Worm (Caenorhabditis elegans) whole organism, young adult: ENCODE data around the gene C04E6.12.

Experiments used
- B0261.1 ChIP-seq: sonication (generic microtip); optimal IDR thresholded peaks from 2 replicates; lab custom pipeline; 2016; ENCODE audit warnings: mild to moderate bottlenecking, missing genetic modification characterization, moderate library complexity, missing compliant biosample characterization
- F10E7.11 ChIP-seq: sonication (generic microtip); optimal IDR thresholded peaks from 2 replicates; lab custom pipeline; 2017; ENCODE audit warnings: mild to moderate bottlenecking, missing genetic modification characterization, moderate library complexity, missing compliant biosample characterization
- F23B12.7 ChIP-seq: sonication (generic microtip); optimal IDR thresholded peaks from 2 replicates; lab custom pipeline; 2017; ENCODE audit warnings: missing genetic modification characterization, mild to moderate bottlenecking, missing compliant biosample characterization, antibody characterized with exemption, moderate library complexity; ENCODE audit not compliant: insufficient read depth
- F55B11.4 ChIP-seq: sonication (generic microtip); optimal IDR thresholded peaks from 2 replicates; lab custom pipeline; 2016; ENCODE audit warnings: missing compliant biosample characterization, missing genetic modification characterization, borderline replicate concordance; ENCODE audit not compliant: insufficient read depth
- F57A8.1 ChIP-seq: fragments of 200-800 bp; sonication (Bioruptor generic); optimal IDR thresholded peaks from 2 replicates; lab custom pipeline; 2018; ENCODE audit warnings: mild to moderate bottlenecking, missing genetic modification characterization, moderate library complexity, missing compliant biosample characterization
- K12H6.12 ChIP-seq: fragments of 200-800 bp; sonication (Bioruptor generic); optimal IDR thresholded peaks from 2 replicates; lab custom pipeline; 2018; ENCODE audit warnings: mild to moderate bottlenecking, missing genetic modification characterization, missing compliant biosample characterization
- Y95B8A.8 ChIP-seq: fragments of 200-800 bp; sonication (Bioruptor generic); IDR thresholded peaks from 2 replicates; pipeline ENCODE4 v1.3.6; 2022; ENCODE audit warnings: missing genetic modification reagents, missing genetic modification characterization, missing compliant biosample characterization
- aptf-3 ChIP-seq: fragments of 200-800 bp; sonication (Bioruptor generic); IDR thresholded peaks from 2 replicates; pipeline ENCODE4 v1.3.6; 2022; ENCODE audit warnings: missing genetic modification characterization, missing compliant biosample characterization
- atf-7 ChIP-seq: sonication (generic microtip); optimal IDR thresholded peaks from 2 replicates; lab custom pipeline; 2017; ENCODE audit warnings: mild to moderate bottlenecking, missing genetic modification characterization, missing compliant biosample characterization
- attf-5 ChIP-seq: fragments of 200-800 bp; sonication (Bioruptor generic); optimal IDR thresholded peaks from 2 replicates; lab custom pipeline; 2018; ENCODE audit warnings: mild to moderate bottlenecking, missing genetic modification characterization, missing compliant biosample characterization
- bed-2 ChIP-seq: fragments of 200-800 bp; sonication (Bioruptor generic); IDR thresholded peaks from 2 replicates; pipeline ENCODE4 v1.3.6; 2022; ENCODE audit warnings: missing genetic modification reagents, missing genetic modification characterization, missing compliant biosample characterization
- ceh-100 ChIP-seq: fragments of 200-800 bp; sonication (Bioruptor generic); IDR thresholded peaks from 2 replicates; pipeline ENCODE4 v1.3.6; 2022; ENCODE audit warnings: missing genetic modification reagents, missing genetic modification characterization, missing compliant biosample characterization
- ceh-40 ChIP-seq: fragments of 200-800 bp; sonication (Bioruptor generic); IDR thresholded peaks from 2 replicates; pipeline ENCODE4 v1.3.6; 2022; ENCODE audit warnings: missing genetic modification characterization, missing compliant biosample characterization
- ceh-58 ChIP-seq: fragments of 200-800 bp; sonication (Bioruptor generic); IDR thresholded peaks from 2 replicates; pipeline ENCODE4 v1.3.6; 2022; ENCODE audit warnings: missing genetic modification characterization, missing compliant biosample characterization
- ceh-79 ChIP-seq: sonication (generic microtip); optimal IDR thresholded peaks from 2 replicates; lab custom pipeline; 2017; ENCODE audit warnings: mild to moderate bottlenecking, missing genetic modification characterization, missing compliant biosample characterization
- die-1 ChIP-seq: sonication (generic microtip); optimal IDR thresholded peaks from 2 replicates; lab custom pipeline; 2016; ENCODE audit warnings: missing genotype, mild to moderate bottlenecking, missing genetic modification characterization, missing compliant biosample characterization
- efl-1 ChIP-seq: fragments of 150-350 bp; optimal IDR thresholded peaks from 2 replicates; lab custom pipeline; 2014; ENCODE audit warnings: missing biosample characterization, missing genetic modification reagents, missing genetic modification characterization
- egl-44 ChIP-seq: fragments of 200-800 bp; sonication (Bioruptor generic); IDR thresholded peaks from 2 replicates; pipeline ENCODE4 v1.3.6; 2022; ENCODE audit warnings: missing genetic modification reagents, missing genetic modification characterization, missing compliant biosample characterization
- egrh-3 ChIP-seq: fragments of 200-800 bp; sonication (Bioruptor generic); IDR thresholded peaks from 2 replicates; pipeline ENCODE4 v1.3.6; 2022; ENCODE audit warnings: missing genetic modification reagents, missing genetic modification characterization, missing compliant biosample characterization
- ets-4 ChIP-seq: fragments of 200-800 bp; sonication (Bioruptor generic); optimal IDR thresholded peaks from 2 replicates; lab custom pipeline; 2018; ENCODE audit warnings: mild to moderate bottlenecking, missing genetic modification characterization, missing compliant biosample characterization
- hlh-26 ChIP-seq: fragments of 200-800 bp; sonication (Bioruptor generic); conservative IDR thresholded peaks from 2 replicates; pipeline ENCODE4 v1.3.6; 2022; ENCODE audit warnings: missing genetic modification reagents, missing genetic modification characterization, missing compliant biosample characterization
- hmg-1.2 ChIP-seq: fragments of 200-800 bp; sonication (Bioruptor generic); IDR thresholded peaks from 2 replicates; pipeline ENCODE4 v1.3.6; 2022; ENCODE audit warnings: missing genetic modification reagents, missing genetic modification characterization, missing compliant biosample characterization
- lin-54 ChIP-seq: fragments of 200-800 bp; sonication (Bioruptor generic); optimal IDR thresholded peaks from 2 replicates; lab custom pipeline; 2018; ENCODE audit warnings: mild to moderate bottlenecking, missing genetic modification characterization, missing compliant biosample characterization
- lir-1 ChIP-seq: fragments of 200-800 bp; sonication (Bioruptor generic); conservative IDR thresholded peaks from 2 replicates; pipeline ENCODE4 v1.3.6; 2022; ENCODE audit warnings: missing genetic modification reagents, missing genetic modification characterization, missing compliant biosample characterization
- nhr-80 ChIP-seq: sonication (generic microtip); optimal IDR thresholded peaks from 2 replicates; lab custom pipeline; 2016; ENCODE audit warnings: missing genetic modification characterization, missing compliant biosample characterization
- sdz-38 ChIP-seq: sonication (generic microtip); optimal IDR thresholded peaks from 2 replicates; lab custom pipeline; 2016; ENCODE audit warnings: missing genotype, missing genetic modification characterization, missing compliant biosample characterization
- snpc-4 ChIP-seq, 5 experiments: fragments of 150-350 bp in 1 of 5; sonication (generic microtip) in 4 of 5; optimal IDR thresholded peaks; 2 replicates each; lab custom pipeline; 2014 to 2018; ENCODE audit warnings: missing genetic modification characterization in 5 of 5, missing biosample characterization in 3 of 5, antibody characterized with exemption in 2 of 5, mild to moderate bottlenecking in 2 of 5, missing compliant biosample characterization in 2 of 5, missing genotype in 2 of 5, moderate library complexity in 2 of 5, missing genetic modification reagents in 1 of 5
- somi-1 ChIP-seq: fragments of 200-800 bp; sonication (Bioruptor generic); optimal IDR thresholded peaks from 2 replicates; lab custom pipeline; 2018; ENCODE audit warnings: mild to moderate bottlenecking, missing genetic modification characterization, missing compliant biosample characterization
- sptf-2 ChIP-seq: fragments of 200-800 bp; sonication (Bioruptor generic); optimal IDR thresholded peaks from 2 replicates; lab custom pipeline; 2018; ENCODE audit warnings: mild to moderate bottlenecking, missing genetic modification characterization, missing compliant biosample characterization
- unc-130 ChIP-seq: sonication (generic microtip); optimal IDR thresholded peaks from 2 replicates; lab custom pipeline; 2016; ENCODE audit warnings: missing genetic modification reagents, missing genetic modification characterization, missing compliant biosample characterization
- xnd-1 ChIP-seq: sonication (generic microtip); optimal IDR thresholded peaks from 2 replicates; lab custom pipeline; 2016; ENCODE audit warnings: missing genotype, missing genetic modification reagents, missing genetic modification characterization, missing compliant biosample characterization
- zim-3 ChIP-seq: sonication (generic microtip); optimal IDR thresholded peaks from 2 replicates; lab custom pipeline; 2017; ENCODE audit warnings: mild to moderate bottlenecking, missing genetic modification characterization, moderate library complexity, missing compliant biosample characterization
- ztf-3 ChIP-seq: fragments of 200-800 bp; sonication (Bioruptor generic); optimal IDR thresholded peaks from 2 replicates; lab custom pipeline; 2018; ENCODE audit warnings: mild to moderate bottlenecking, missing genetic modification characterization, missing compliant biosample characterization

C04E6.12 gene

DNA sequence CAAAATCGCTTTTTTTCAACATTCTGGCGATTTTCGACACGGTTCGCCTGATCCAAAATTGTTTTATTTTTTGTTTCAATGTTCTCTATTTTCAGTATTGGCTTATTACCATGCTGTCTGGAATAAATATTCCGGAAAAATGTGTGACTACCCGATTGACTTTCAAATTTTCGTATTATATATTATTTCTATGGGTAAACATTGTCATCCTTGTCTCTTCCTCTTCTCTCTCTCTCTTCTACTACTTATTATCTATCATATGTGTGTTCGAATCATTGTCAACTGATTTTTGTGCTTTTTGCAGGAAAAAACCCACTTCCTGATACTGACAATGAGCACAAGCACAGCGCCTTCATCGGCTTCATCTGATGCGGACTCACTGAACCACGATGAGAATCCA lies 26.8 kb downstream of the C04E6.12 start, which contains the start of gene C04E6.7:
Gene C04E6.7, plus strand, starts transcription at position 301 of the 400 bp plus-strand sequence.
- TF ChIP-seq K12H6.12 (tag; lab: Kevin White, UChicago) (no peak), snpc-4 (GFP tag; optimal IDR thresholded peaks at IDR 0.05; lab: Kevin White, UChicago) (no peak), snpc-4 (tag; optimal IDR thresholded peaks at IDR 0.05; lab: Kevin White, UChicago) (no peak), nhr-80 (no peak), sdz-38 (tag; lab: Kevin White, UChicago) (no peak), ceh-58 (GFP tag; lab: Robert Waterston, UW) (no peak), F10E7.11 (no peak), aptf-3 (GFP tag; lab: Robert Waterston, UW) (no peak), hlh-26 (GFP tag; lab: Robert Waterston, UW) (no peak), efl-1 (GFP tag; lab: Kevin White, UChicago) (no peak), bed-2 (GFP tag; lab: Robert Waterston, UW) (no peak), somi-1 (GFP tag; lab: Kevin White, UChicago) (no peak), zim-3 (tag; lab: Kevin White, UChicago) (no peak), lir-1 (GFP tag; lab: Robert Waterston, UW) (no peak), F23B12.7 (tag; lab: Kevin White, UChicago) (no peak), ceh-100 (GFP tag; lab: Robert Waterston, UW) (no peak)

DNA sequence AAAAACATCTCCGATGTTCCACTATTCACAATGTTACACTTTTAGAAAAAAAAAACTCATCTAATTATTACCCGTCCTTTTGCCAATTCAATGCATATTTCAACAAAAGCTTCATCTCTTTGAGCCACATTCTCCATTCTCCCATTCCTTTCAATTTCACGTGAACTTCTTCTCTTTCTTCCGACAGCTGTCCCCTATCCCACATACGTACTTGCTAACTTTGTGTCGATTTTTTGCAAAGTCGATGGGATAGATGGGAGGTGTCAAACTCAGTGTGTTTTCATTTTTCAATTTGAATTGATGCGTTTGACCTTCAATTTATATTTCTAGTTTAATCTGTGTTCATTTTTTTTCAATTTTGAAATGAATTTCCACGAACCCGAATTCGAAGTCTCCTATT lies 28.6 kb downstream of the C04E6.12 start:
- TF ChIP-seq Y95B8A.8 (GFP tag; lab: Robert Waterston, UW) (no peak), ceh-40 (GFP tag; lab: Robert Waterston, UW) (no peak), hlh-26 (GFP tag; lab: Robert Waterston, UW) (no peak), F57A8.1 (GFP tag; lab: Kevin White, UChicago) (no peak), unc-130 (GFP tag; lab: Kevin White, UChicago) (no peak), ztf-3 (no peak), B0261.1 (no peak), K12H6.12 (tag; lab: Kevin White, UChicago) (no peak), egl-44 (no peak), ets-4 (GFP tag; lab: Kevin White, UChicago) (no peak)

DNA sequence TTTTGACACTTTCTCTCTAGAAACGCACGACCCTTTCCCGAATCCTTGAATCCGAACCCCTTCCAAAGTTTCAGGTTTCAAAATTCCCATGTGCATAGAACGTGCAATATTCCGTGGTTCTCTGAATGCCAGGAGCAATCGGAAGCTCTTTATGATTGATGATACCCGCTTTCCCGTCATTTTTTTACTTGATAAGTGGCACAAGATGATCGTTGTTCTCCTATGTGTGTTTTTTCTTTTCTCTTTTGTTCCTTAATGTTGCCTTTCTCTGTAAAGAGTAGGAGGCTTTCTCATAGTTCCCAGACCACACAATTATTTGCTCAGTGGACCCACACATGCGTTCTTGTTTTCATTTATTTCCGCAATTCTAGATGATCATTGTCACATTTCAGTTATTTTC lies 31.0 kb downstream of the C04E6.12 start:
- no peak for TF ChIP-seq F55B11.4 (tag; lab: Kevin White, UChicago)
- no peak for TF ChIP-seq atf-7 (tag; lab: Kevin White, UChicago)
- TF ChIP-seq ztf-3 = no peak
- no peak for TF ChIP-seq F57A8.1 (GFP tag; lab: Kevin White, UChicago)
- no peak for TF ChIP-seq die-1 (tag; lab: Kevin White, UChicago)
- TF ChIP-seq xnd-1 (tag; lab: Kevin White, UChicago) = no peak
- no peak for TF ChIP-seq ceh-79
- no peak for TF ChIP-seq egrh-3
- no peak for TF ChIP-seq attf-5
- no peak for TF ChIP-seq sptf-2 (GFP tag; lab: Kevin White, UChicago)

DNA sequence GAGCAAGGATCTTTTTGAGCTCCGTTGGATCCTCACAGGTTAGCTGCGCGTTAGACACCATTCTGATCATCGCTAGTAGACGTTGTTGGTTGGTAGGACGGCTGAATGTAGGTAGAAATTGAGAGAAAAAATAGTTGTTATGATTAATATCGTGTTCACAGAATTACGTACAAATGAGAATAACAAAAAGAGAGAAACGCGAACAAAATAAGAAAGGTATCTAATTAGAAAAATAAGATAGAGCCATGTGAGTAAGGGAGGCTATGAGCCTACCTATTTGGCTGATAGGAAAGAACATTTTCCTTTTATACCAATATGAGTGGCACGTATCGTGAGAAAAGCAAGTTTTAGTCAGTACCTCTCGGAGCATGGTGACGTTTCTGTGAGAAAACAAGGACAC lies 36.1 kb downstream of the C04E6.12 start, which contains the start of gene C04E6.8:
Gene C04E6.8, minus strand, starts transcription at position 101 of the 400 bp plus-strand sequence.
- TF ChIP-seq hmg-1.2 (GFP tag; lab: Robert Waterston, UW) = no peak
- TF ChIP-seq lin-54 = no peak
